Fruit fly (Drosophila melanogaster): Measurements from ENCODE around the gene CG3226.

The CG3226 gene

DNA sequence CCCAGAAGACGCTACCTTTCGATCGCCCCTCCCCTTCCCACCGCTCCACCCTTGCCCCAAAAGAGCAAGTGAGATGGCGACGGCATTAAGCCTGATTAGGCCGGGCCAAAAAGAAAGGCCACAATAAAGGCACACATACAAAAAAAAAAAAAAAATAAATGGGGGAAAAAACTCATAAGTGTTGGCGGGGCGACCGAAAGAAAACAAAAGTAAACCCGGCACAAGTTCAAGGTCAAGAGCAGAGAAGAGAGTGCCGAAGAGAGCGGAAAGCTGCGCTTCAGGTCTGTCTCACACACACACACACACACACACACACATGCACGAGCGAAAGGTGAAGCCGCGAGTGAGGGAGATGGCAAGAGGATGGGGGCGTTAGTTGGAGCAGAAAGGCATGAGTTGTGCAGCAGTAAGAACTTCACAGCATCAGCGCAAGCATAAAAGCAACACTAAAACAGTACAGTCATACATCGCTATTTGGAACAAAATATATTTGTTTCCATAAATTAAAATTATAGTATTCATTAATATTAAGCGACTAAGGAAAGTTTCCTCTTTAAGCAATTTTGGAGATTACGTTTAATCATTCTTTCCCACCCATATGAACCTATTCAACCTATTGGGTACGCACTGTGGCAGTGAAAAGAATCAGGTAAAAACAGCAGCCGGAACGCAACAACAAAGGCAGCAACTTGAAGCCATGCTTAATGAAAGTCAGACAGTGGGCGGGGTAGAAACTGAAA lies 29.9 kb downstream of the CG3226 start (continued):
- TF ChIP-seq acj6 (GFP tag; optimal IDR thresholded peaks at IDR 0.05) (peak; percentile 70), Eip78C (GFP tag) (peak; percentile 92), CG11762 (GFP tag; optimal IDR thresholded peaks at IDR 0.05; ENCODE audit: insufficient read depth) (no peak), CG8319 (GFP tag; optimal IDR thresholded peaks at IDR 0.05) (no peak), CG31627 (GFP tag; optimal IDR thresholded peaks at IDR 0.05) (peak; percentile 46), Ets96B (tag; optimal IDR thresholded peaks at IDR 0.05) (peak; percentile 63), Smox (GFP tag; optimal IDR thresholded peaks at IDR 0.05) (peak; percentile 67), CG8119 (GFP tag; IDR thresholded peaks at IDR 0.05) (peak; percentile 57; the same call in 2 of the 3 replicates), Blimp-1 (GFP tag; optimal IDR thresholded peaks at IDR 0.05) (peak; percentile 93), lz (GFP tag; optimal IDR thresholded peaks at IDR 0.05) (peak; percentile 56), eg (GFP tag; IDR thresholded peaks at IDR 0.05) (peak; percentile 69; the same call in 2 of the 3 replicates), CG34406 (GFP tag; optimal IDR thresholded peaks at IDR 0.05) (peak; percentile 7), CG10631 (GFP tag; optimal IDR thresholded peaks at IDR 0.05) (peak; percentile 72), CG6808 (GFP tag; optimal IDR thresholded peaks at IDR 0.05) (peak; percentile 49), net (GFP tag; optimal IDR thresholded peaks at IDR 0.05) (peak; percentile 40), Hr38 (GFP tag; optimal IDR thresholded peaks at IDR 0.05) (no peak), Ets21C (GFP tag; optimal IDR thresholded peaks at IDR 0.05) (peak; percentile 38), achi (GFP tag; optimal IDR thresholded peaks at IDR 0.05) (peak; percentile 68), CG6792 (GFP tag; optimal IDR thresholded peaks at IDR 0.05) (peak; percentile 55), Sox14 (GFP tag; optimal IDR thresholded peaks at IDR 0.05) (peak; percentile 64), CG1621 (tag; optimal IDR thresholded peaks at IDR 0.05) (peak; percentile 29), Lpt (GFP tag; optimal IDR thresholded peaks at IDR 0.05) (peak; percentile 30), CG4318 (GFP tag; optimal IDR thresholded peaks at IDR 0.05) (no peak), Sox15 (GFP tag; optimal IDR thresholded peaks at IDR 0.05) (peak; percentile 1), svp (GFP tag) (peak; percentile 87), fkh (GFP tag; optimal IDR thresholded peaks at IDR 0.05) (no peak), ss (GFP tag; optimal IDR thresholded peaks at IDR 0.05) (peak; percentile 47 to 78), CG32006 (GFP tag; optimal IDR thresholded peaks at IDR 0.05) (peak; percentile 56), CG16779 (tag; optimal IDR thresholded peaks at IDR 0.05) (no peak)

DNA sequence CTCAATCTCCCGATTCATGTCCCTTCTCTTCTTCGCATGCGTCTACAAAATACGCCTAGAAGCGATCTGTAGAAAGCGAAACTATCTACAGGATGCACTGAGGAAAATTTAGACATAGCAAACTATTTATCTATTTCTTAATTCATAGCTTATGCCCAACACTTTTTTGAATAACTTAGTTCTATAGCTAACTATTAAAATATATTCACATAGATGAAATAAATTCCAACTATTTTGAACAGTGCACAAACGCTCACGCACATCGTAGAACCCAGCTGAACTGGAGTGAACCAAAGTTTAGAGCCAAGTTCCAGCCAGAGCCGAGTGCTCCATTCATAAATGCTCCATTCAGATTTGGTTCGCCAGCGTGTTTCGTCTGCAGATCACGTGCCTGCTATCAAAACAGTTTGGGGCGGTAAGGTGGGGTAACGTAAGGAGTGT lies 32.5 kb downstream of the CG3226 start:
- peak; percentile 65 for TF ChIP-seq CG3919 (GFP tag; optimal IDR thresholded peaks at IDR 0.05)
- peak; percentile 22 for TF ChIP-seq topi (GFP tag; optimal IDR thresholded peaks at IDR 0.05)
- peak; percentile 77 for TF ChIP-seq CG3032 (tag; optimal IDR thresholded peaks at IDR 0.05)
- peak; percentile 21 for TF ChIP-seq CG4318 (GFP tag; optimal IDR thresholded peaks at IDR 0.05)
- no peak for TF ChIP-seq Ets21C (GFP tag; optimal IDR thresholded peaks at IDR 0.05)
- peak; percentile 78 for TF ChIP-seq CG6163 (GFP tag; IDR thresholded peaks at IDR 0.05)
- TF ChIP-seq Gug (GFP tag; IDR thresholded peaks at IDR 0.05), result peak; percentile 76
- no peak for TF ChIP-seq CG8319 (GFP tag; optimal IDR thresholded peaks at IDR 0.05)
- peak; percentile 17 for TF ChIP-seq net (GFP tag; optimal IDR thresholded peaks at IDR 0.05)
- peak; percentile 64; the same call in 2 of the 3 replicates for TF ChIP-seq CG8119 (GFP tag; IDR thresholded peaks at IDR 0.05)
- peak; percentile 32; the same call in 1 of the 2 replicates for TF ChIP-seq CG11294 (GFP tag; IDR thresholded peaks at IDR 0.05)
- no peak for TF ChIP-seq lz (GFP tag; optimal IDR thresholded peaks at IDR 0.05)
- peak; percentile 72 for TF ChIP-seq CG10631 (GFP tag; optimal IDR thresholded peaks at IDR 0.05)
- TF ChIP-seq spab (GFP tag; optimal IDR thresholded peaks at IDR 0.05), result peak; percentile 62
- peak; percentile 54 for TF ChIP-seq CG9139 (GFP tag; optimal IDR thresholded peaks at IDR 0.05)
- TF ChIP-seq Hr4 (GFP tag; optimal IDR thresholded peaks at IDR 0.05), result peak; percentile 26
- TF ChIP-seq achi (GFP tag; optimal IDR thresholded peaks at IDR 0.05), result peak; percentile 57
- TF ChIP-seq ss (GFP tag; optimal IDR thresholded peaks at IDR 0.05), result peak; percentile 73 to 86
- no peak for TF ChIP-seq Hr39 (GFP tag; optimal IDR thresholded peaks at IDR 0.05)
- TF ChIP-seq CG1621 (tag; optimal IDR thresholded peaks at IDR 0.05), result peak; percentile 59
- peak; percentile 16 for TF ChIP-seq CG8632 (GFP tag; optimal IDR thresholded peaks at IDR 0.05)
- TF ChIP-seq CG6792 (GFP tag; optimal IDR thresholded peaks at IDR 0.05), result peak; percentile 28
- TF ChIP-seq dac (GFP tag; optimal IDR thresholded peaks at IDR 0.05), result no peak
- no peak for TF ChIP-seq esn (GFP tag; optimal IDR thresholded peaks at IDR 0.05)
- peak; percentile 65 for TF ChIP-seq fd59A (GFP tag; optimal IDR thresholded peaks at IDR 0.05)
- peak; percentile 48 for TF ChIP-seq pdm3 (GFP tag; optimal IDR thresholded peaks at IDR 0.05)
- peak; percentile 76 for TF ChIP-seq dsx (GFP tag; optimal IDR thresholded peaks at IDR 0.05; ENCODE audit: poor library complexity, severe bottlenecking)
- peak; percentile 75 for TF ChIP-seq CG10669 (GFP tag; optimal IDR thresholded peaks at IDR 0.05)
- TF ChIP-seq CG11762 (GFP tag; optimal IDR thresholded peaks at IDR 0.05; ENCODE audit: insufficient read depth), result peak; percentile 29
- TF ChIP-seq Lpt (GFP tag; optimal IDR thresholded peaks at IDR 0.05), result peak; percentile 38
- TF ChIP-seq CG15336 (GFP tag; IDR thresholded peaks at IDR 0.05), result peak; percentile 60
- TF ChIP-seq acj6 (GFP tag; optimal IDR thresholded peaks at IDR 0.05), result peak; percentile 40
